Worm (Caenorhabditis elegans): Measurements from ENCODE around the gene clec-33.
A peak's percentile ranks its signal among the peaks of the same experiment; 100 is the strongest.

clec-33 gene

ce11 chrV:16911294-16911693 lies 41.7 kb upstream of the clec-33 start:
- TF ChIP-seq ztf-3 (GFP tag; optimal IDR thresholded peaks at IDR 0.05) (no peak), nhr-80 (tag; optimal IDR thresholded peaks at IDR 0.05) (peak; percentile 36), cebp-2 (GFP tag; IDR thresholded peaks at IDR 0.05) (no peak), lin-26 (GFP tag; IDR thresholded peaks at IDR 0.05) (no peak), ztf-18 (tag; optimal IDR thresholded peaks at IDR 0.05) (no peak), F52B5.7 (tag; optimal IDR thresholded peaks at IDR 0.05) (no peak), mxl-1 (tag; optimal IDR thresholded peaks at IDR 0.05) (no peak), ceh-58 (GFP tag; IDR thresholded peaks at IDR 0.05) (no peak)

ce11 chrV:16910864-16911263 lies 41.2 kb upstream of the clec-33 start:
- TF ChIP-seq madf-8 (GFP tag; conservative IDR thresholded peaks at IDR 0.05) (no peak), hmg-1.2 (GFP tag; IDR thresholded peaks at IDR 0.05) (peak; percentile 12; the same call in 1 of the 2 replicates)

- no peak for TF ChIP-seq F49E8.2 (tag; optimal IDR thresholded peaks at IDR 0.05; ENCODE audit: insufficient read depth)
- TF ChIP-seq lin-35 (GFP tag; optimal IDR thresholded peaks at IDR 0.05), result no peak
- TF ChIP-seq sea-2 (GFP tag; IDR thresholded peaks at IDR 0.05), result no peak
- TF ChIP-seq hsf-1 (GFP tag; IDR thresholded peaks at IDR 0.05), result no peak
- no peak for TF ChIP-seq F37B4.10 (GFP tag; IDR thresholded peaks at IDR 0.05)
- no peak for TF ChIP-seq unc-62 (GFP tag; optimal IDR thresholded peaks at IDR 0.05)
- TF ChIP-seq ets-4 (GFP tag; optimal IDR thresholded peaks at IDR 0.05), result no peak
- TF ChIP-seq ztf-18 (tag; optimal IDR thresholded peaks at IDR 0.05), result no peak
- no peak for TF ChIP-seq mel-28 (tag; optimal IDR thresholded peaks at IDR 0.05; ENCODE audit: borderline replicate concordance)
- TF ChIP-seq nfyb-1 (GFP tag; IDR thresholded peaks at IDR 0.05), result no peak
Observed at ce11 chrV:16909871-16910270, 40.2 kb upstream of the clec-33 start, which contains the start of gene F09C6.16. TSS of gene F09C6.16 (minus strand) at chrV:16909971.

- TF ChIP-seq rcor-1 (GFP tag; IDR thresholded peaks at IDR 0.05) (no peak), K12H6.12 (tag; optimal IDR thresholded peaks at IDR 0.05) (no peak)
Observed at ce11 chrV:16904612-16905011, 35.0 kb upstream of the clec-33 start, which contains the start of gene nhr-262. TSS of gene nhr-262 (plus strand) at chrV:16904912.

ce11 chrV:16902726-16903125 lies 33.1 kb upstream of the clec-33 start, which contains the start of gene srd-68:
TSS of gene srd-68 (minus strand) at chrV:16902826.
- no peak for TF ChIP-seq madf-3 (GFP tag; IDR thresholded peaks at IDR 0.05)
- no peak for TF ChIP-seq F33H1.4 (GFP tag; IDR thresholded peaks at IDR 0.05)
- TF ChIP-seq ztf-26 (tag; optimal IDR thresholded peaks at IDR 0.05), result no peak
- no peak for TF ChIP-seq chd-7 (tag; optimal IDR thresholded peaks at IDR 0.05)
- TF ChIP-seq nfya-1 (tag; optimal IDR thresholded peaks at IDR 0.05; ENCODE audit: borderline replicate concordance, insufficient read depth), result no peak
- no peak for TF ChIP-seq nhr-90 (tag; optimal IDR thresholded peaks at IDR 0.05)
- no peak for TF ChIP-seq ztf-6 (GFP tag; IDR thresholded peaks at IDR 0.05)
- no peak for TF ChIP-seq snpc-1.3 (tag; optimal IDR thresholded peaks at IDR 0.05; ENCODE audit: insufficient read depth)
- no peak for TF ChIP-seq tbp1 (GFP tag; optimal IDR thresholded peaks at IDR 0.05)
- no peak for TF ChIP-seq attf-6 (GFP tag; IDR thresholded peaks at IDR 0.05)
- TF ChIP-seq him-1 (tag; optimal IDR thresholded peaks at IDR 0.05), result no peak
- no peak for TF ChIP-seq egl-18 (GFP tag; IDR thresholded peaks at IDR 0.05)
- no peak for TF ChIP-seq mes-4 (tag; optimal IDR thresholded peaks at IDR 0.05)
- no peak for TF ChIP-seq ceh-79 (tag; optimal IDR thresholded peaks at IDR 0.05)
- no peak for TF ChIP-seq D2030.7 (GFP tag; IDR thresholded peaks at IDR 0.05)
